Worm (Caenorhabditis elegans): Measurements from ENCODE around the gene ebax-1.

DNA sequence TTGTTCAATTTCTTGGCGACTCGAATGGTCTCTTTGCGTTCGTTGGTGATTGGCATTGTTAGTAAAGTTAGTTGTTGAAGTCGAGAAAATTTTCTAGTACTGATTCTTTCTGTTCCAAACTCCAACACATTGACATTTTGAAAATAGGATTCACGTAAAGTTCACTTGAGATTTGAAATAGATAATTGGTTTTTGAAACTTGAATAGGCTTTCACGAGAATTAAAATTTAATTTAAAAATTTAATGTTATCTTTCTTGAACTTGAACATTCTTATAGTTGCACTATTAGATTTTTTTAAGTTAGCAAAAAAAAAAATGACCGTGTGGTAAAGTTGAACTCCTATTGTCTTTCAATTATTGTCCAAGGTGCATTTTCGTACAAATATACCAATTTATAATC is 7.3 kb downstream of the ebax-1 start, which contains the start of gene R09E10.6:
- TF ChIP-seq lin-13 (GFP tag; optimal IDR thresholded peaks at IDR 0.05) (no peak), vab-15 (tag; optimal IDR thresholded peaks at IDR 0.05) (no peak)

Data from whole organism, L1 larva.